Fruit fly (Drosophila melanogaster): ENCODE data around the gene crim.
A peak's percentile ranks its signal among the peaks of the same experiment; 100 is the strongest.

Gene crim

DNA sequence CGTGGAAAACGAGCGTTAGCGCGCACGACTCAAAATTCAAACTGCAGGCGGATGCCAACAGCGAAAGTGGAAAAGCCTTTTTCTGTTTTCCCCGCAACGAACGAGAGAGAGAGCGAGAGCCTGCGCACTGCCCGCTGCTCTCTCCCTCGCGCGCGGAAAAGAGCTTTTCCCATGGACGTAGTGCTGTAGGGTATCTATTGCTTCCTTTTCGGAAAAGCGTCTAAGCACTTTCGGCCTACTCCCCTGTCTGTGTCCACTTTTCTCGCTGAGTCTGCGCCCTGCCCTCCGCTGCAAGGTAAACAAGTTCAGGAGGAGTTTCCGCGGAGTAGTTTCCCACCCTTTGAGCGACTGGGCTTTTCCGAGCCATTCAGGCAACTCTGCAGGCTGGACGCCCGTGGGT, 30.9 kb downstream of the crim start, which contains the start of gene CG32085 (continued):
- TF ChIP-seq MBD-R2 (GFP tag; IDR thresholded peaks at IDR 0.05) (peak; percentile 53; the same call in 1 of the 2 replicates), CG31388 (GFP tag; optimal IDR thresholded peaks at IDR 0.05) (no peak), HLH4C (GFP tag; IDR thresholded peaks at IDR 0.05; ENCODE audit: partially characterized antibody) (no peak), kay (GFP tag; optimal IDR thresholded peaks at IDR 0.05) (peak; percentile 30), Lhr (GFP tag; optimal IDR thresholded peaks at IDR 0.05) (no peak), CG12744 (GFP tag; optimal IDR thresholded peaks at IDR 0.05) (no peak), btn (GFP tag; optimal IDR thresholded peaks at IDR 0.05) (no peak), Eip74EF (GFP tag; optimal IDR thresholded peaks at IDR 0.05) (no peak), Ravus (GFP tag; IDR thresholded peaks at IDR 0.05) (no peak), CG9876 (GFP tag; optimal IDR thresholded peaks at IDR 0.05) (peak; percentile 28), CG42726 (GFP tag; IDR thresholded peaks at IDR 0.05; ENCODE audit: partially characterized antibody) (no peak), Nf-YA (GFP tag; IDR thresholded peaks at IDR 0.05) (no peak), CG4328 (GFP tag; optimal IDR thresholded peaks at IDR 0.05) (peak; percentile 4), CG8924 (tag; optimal IDR thresholded peaks at IDR 0.05) (peak; percentile 35), CG7839 (tag; optimal IDR thresholded peaks at IDR 0.05) (peak; percentile 60), unpg (GFP tag; optimal IDR thresholded peaks at IDR 0.05) (peak; percentile 35), CG11398 (GFP tag; optimal IDR thresholded peaks at IDR 0.05) (peak; percentile 4), Hr51 (GFP tag; optimal IDR thresholded peaks at IDR 0.05) (peak; percentile 22 to 33), CG1647 (GFP tag; optimal IDR thresholded peaks at IDR 0.05) (peak; percentile 4), CG4707 (GFP tag; optimal IDR thresholded peaks at IDR 0.05) (no peak), abd-A (tag; optimal IDR thresholded peaks at IDR 0.05) (no peak), Hmr (GFP tag; optimal IDR thresholded peaks at IDR 0.05) (peak; percentile 80), Fer2 (tag; optimal IDR thresholded peaks at IDR 0.05) (peak; percentile 4), Vsx1 (GFP tag; optimal IDR thresholded peaks at IDR 0.05) (no peak), Dll (GFP tag; IDR thresholded peaks at IDR 0.05; ENCODE audit: partially characterized antibody) (no peak), CG2116 (GFP tag; optimal IDR thresholded peaks at IDR 0.05) (no peak), CG1602 (GFP tag; optimal IDR thresholded peaks at IDR 0.05) (no peak), Trl (optimal IDR thresholded peaks at IDR 0.05) (peak; percentile 60 to 61), Trl (GFP tag; optimal IDR thresholded peaks at IDR 0.05) (peak; percentile 88), CG7357 (GFP tag; IDR thresholded peaks at IDR 0.05) (0 out of 3 replicates have a peak, but pooled peaks have one; percentile 43), Xbp1 (GFP tag; optimal IDR thresholded peaks at IDR 0.05) (peak; percentile 61), Optix (GFP tag; IDR thresholded peaks at IDR 0.05) (no peak), phol (tag; optimal IDR thresholded peaks at IDR 0.05) (no peak), CG6813 (GFP tag; optimal IDR thresholded peaks at IDR 0.05) (peak; percentile 50), Antp (GFP tag; optimal IDR thresholded peaks at IDR 0.05) (peak; percentile 84), pzg (GFP tag; optimal IDR thresholded peaks at IDR 0.05) (peak; percentile 26), gcm2 (GFP tag; optimal IDR thresholded peaks at IDR 0.05) (peak; percentile 5), bab2 (GFP tag; optimal IDR thresholded peaks at IDR 0.05) (peak; percentile 33), CG11093 (GFP tag; IDR thresholded peaks at IDR 0.05) (no peak), CG9437 (GFP tag; optimal IDR thresholded peaks at IDR 0.05) (no peak), pb (GFP tag; optimal IDR thresholded peaks at IDR 0.05) (peak; percentile 25), CG32767 (GFP tag; IDR thresholded peaks at IDR 0.05) (0 out of 2 replicates have a peak, but pooled peaks have one; percentile 20), B-H2 (GFP tag; optimal IDR thresholded peaks at IDR 0.05) (peak; percentile 48), bigmax (GFP tag; optimal IDR thresholded peaks at IDR 0.05) (no peak), Ets97D (GFP tag; optimal IDR thresholded peaks at IDR 0.05) (peak; percentile 17), twi (tag; optimal IDR thresholded peaks at IDR 0.05) (no peak), en (GFP tag; optimal IDR thresholded peaks at IDR 0.05) (peak; percentile 9), CrebB (tag; optimal IDR thresholded peaks at IDR 0.05) (no peak), tin (GFP tag; optimal IDR thresholded peaks at IDR 0.05) (peak; percentile 71), chinmo (GFP tag; IDR thresholded peaks at IDR 0.05; ENCODE audit: partially characterized antibody) (peak; percentile 71; the same call in 2 of the 4 replicates)

Data from whole organism, embryonic.